Worm (Caenorhabditis elegans): ENCODE measurements around the gene glr-5.

DNA sequence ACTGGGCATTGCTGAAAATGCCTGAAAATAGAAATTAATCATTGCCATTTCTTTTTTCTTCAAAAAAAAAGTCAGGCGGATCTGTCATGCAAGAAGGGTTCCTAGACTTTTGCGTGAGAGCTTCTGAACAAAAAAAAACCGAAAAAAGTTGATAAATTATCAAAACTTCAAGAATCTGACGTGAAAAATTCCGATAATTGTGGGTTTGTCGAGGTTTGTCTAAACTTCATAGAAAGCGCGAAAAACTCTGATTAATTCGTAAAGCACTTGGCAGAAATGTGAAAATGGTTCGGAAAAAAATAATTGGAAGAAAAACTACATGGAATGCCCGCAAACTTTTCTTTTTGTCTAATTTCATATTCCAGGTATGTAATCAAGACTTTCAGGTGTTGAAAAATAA is 42.8 kb upstream of the glr-5 start, which contains the start of gene ZC190.5:
- no peak for TF ChIP-seq nhr-11 (tag; optimal IDR thresholded peaks at IDR 0.05)
- TF ChIP-seq blmp-1 (tag; optimal IDR thresholded peaks at IDR 0.05; ENCODE audit: insufficient read depth): no peak
- no peak for TF ChIP-seq skn-1 (tag; optimal IDR thresholded peaks at IDR 0.05)
